Fruit fly (Drosophila melanogaster) whole organism, embryonic: ENCODE data around the gene Tim17b1.

Source experiments
- Adf1 ChIP-seq: fragments of 200-800 bp; sonication (Bioruptor generic); IDR thresholded peaks from 2 replicates; pipeline ENCODE4 v1.3.6; 2022; ENCODE audit warnings: missing biosample characterization, missing genetic modification characterization
- BEAF-32 ChIP-seq: fragments of 200-800 bp; sonication (Bioruptor generic); optimal IDR thresholded peaks from 3 replicates; lab custom pipeline; 2017; ENCODE audit warnings: missing biosample characterization, missing genetic modification characterization, mild to moderate bottlenecking, moderate library complexity, missing genetic modification reagents
- C15 ChIP-seq: fragments of 200-800 bp; sonication (Bioruptor generic); IDR thresholded peaks from 3 replicates; pipeline ENCODE4 v1.3.6; 2022; ENCODE audit warnings: missing biosample characterization, missing genetic modification characterization
- CG10209 ChIP-seq: fragments of 200-800 bp; sonication (Bioruptor generic); optimal IDR thresholded peaks from 3 replicates; lab custom pipeline; 2017; ENCODE audit warnings: missing biosample characterization, mild to moderate bottlenecking, missing genetic modification characterization, missing genetic modification reagents
- CG10267 ChIP-seq: fragments of 200-800 bp; sonication (Bioruptor generic); optimal IDR thresholded peaks from 2 replicates; lab custom pipeline; 2018; ENCODE audit warnings: missing biosample characterization, mild to moderate bottlenecking, missing genetic modification characterization, moderate library complexity
- CG10274 ChIP-seq: fragments of 200-800 bp; sonication (Bioruptor generic); optimal IDR thresholded peaks from 3 replicates; lab custom pipeline; 2017; ENCODE audit warnings: missing biosample characterization, mild to moderate bottlenecking, missing genetic modification characterization
- CG10366 ChIP-seq: fragments of 200-800 bp; sonication (Bioruptor generic); IDR thresholded peaks from 2 replicates; pipeline ENCODE4 v1.3.6; 2022; ENCODE audit warnings: missing biosample characterization, missing genetic modification characterization
- CG10431 ChIP-seq: fragments of 200-800 bp; sonication (Bioruptor generic); optimal IDR thresholded peaks from 3 replicates; lab custom pipeline; 2018; ENCODE audit warnings: missing biosample characterization, mild to moderate bottlenecking, missing genetic modification characterization
- CG10959 ChIP-seq: fragments of 200-800 bp; sonication (Bioruptor generic); IDR thresholded peaks from 2 replicates; pipeline ENCODE4 v1.3.6; 2022; ENCODE audit warnings: missing biosample characterization, missing genetic modification characterization
- CG11085 ChIP-seq: fragments of 200-800 bp; sonication (Bioruptor generic); IDR thresholded peaks from 2 replicates; pipeline ENCODE4 v1.3.6; 2022; ENCODE audit warnings: missing biosample characterization, missing genetic modification characterization
- CG13894 ChIP-seq: fragments of 200-800 bp; sonication (Bioruptor generic); optimal IDR thresholded peaks from 3 replicates; lab custom pipeline; 2018; ENCODE audit warnings: missing biosample characterization, mild to moderate bottlenecking, missing genetic modification characterization, moderate library complexity
- CG14860 ChIP-seq: fragments of 200-800 bp; sonication (Bioruptor generic); IDR thresholded peaks from 3 replicates; pipeline ENCODE4 v1.3.6; 2022; ENCODE audit warnings: missing biosample characterization, missing genetic modification characterization; ENCODE audit not compliant: partially characterized antibody
- CG14965 ChIP-seq: fragments of 200-800 bp; sonication (Bioruptor generic); optimal IDR thresholded peaks from 2 replicates; lab custom pipeline; 2016; ENCODE audit warnings: missing biosample characterization, missing genetic modification characterization, borderline replicate concordance
- CG15696 ChIP-seq: fragments of 200-800 bp; sonication (Bioruptor generic); optimal IDR thresholded peaks from 2 replicates; lab custom pipeline; 2019; ENCODE audit warnings: missing biosample characterization, mild to moderate bottlenecking, missing genetic modification characterization, moderate library complexity
- CG1602 ChIP-seq: fragments of 200-800 bp; sonication (Bioruptor generic); optimal IDR thresholded peaks from 3 replicates; lab custom pipeline; 2016; ENCODE audit warnings: missing biosample characterization, missing genetic modification characterization
- CG18764 ChIP-seq: fragments of 200-800 bp; sonication (Bioruptor generic); optimal IDR thresholded peaks from 3 replicates; lab custom pipeline; 2016; ENCODE audit warnings: missing biosample characterization, missing genetic modification characterization
- CG2129 ChIP-seq: fragments of 200-800 bp; sonication (Bioruptor generic); IDR thresholded peaks from 2 replicates; pipeline ENCODE4 v1.3.6; 2022; ENCODE audit warnings: missing biosample characterization, missing genetic modification characterization; ENCODE audit not compliant: partially characterized antibody
- CG2712 ChIP-seq: fragments of 200-800 bp; optimal IDR thresholded peaks from 3 replicates; lab custom pipeline; 2019; ENCODE audit warnings: missing biosample characterization, mild to moderate bottlenecking, missing genetic modification characterization, moderate library complexity
- CG33213 ChIP-seq: fragments of 200-800 bp; sonication (Bioruptor generic); optimal IDR thresholded peaks from 3 replicates; lab custom pipeline; 2016; ENCODE audit warnings: missing biosample characterization, missing genetic modification characterization
- CG33557 ChIP-seq: fragments of 200-800 bp; sonication (Bioruptor generic); optimal IDR thresholded peaks from 2 replicates; lab custom pipeline; 2019; ENCODE audit warnings: missing biosample characterization, mild to moderate bottlenecking, missing genetic modification characterization, moderate library complexity
- CG43689 ChIP-seq: fragments of 200-800 bp; sonication (Bioruptor generic); IDR thresholded peaks from 2 replicates; pipeline ENCODE4 v1.3.6; 2022; ENCODE audit warnings: missing biosample characterization, missing genetic modification characterization
- CG4404 ChIP-seq: fragments of 200-800 bp; sonication (Bioruptor generic); IDR thresholded peaks from 2 replicates; pipeline ENCODE4 v1.3.6; 2022; ENCODE audit warnings: missing biosample characterization, missing genetic modification characterization
- CG6854 ChIP-seq: fragments of 200-800 bp; sonication (Bioruptor generic); optimal IDR thresholded peaks from 3 replicates; lab custom pipeline; 2017; ENCODE audit warnings: missing biosample characterization, mild to moderate bottlenecking, missing genetic modification characterization
- CG8359 ChIP-seq: fragments of 200-800 bp; sonication (Bioruptor generic); optimal IDR thresholded peaks from 2 replicates; lab custom pipeline; 2017; ENCODE audit warnings: missing biosample characterization, mild to moderate bottlenecking, missing genetic modification characterization, borderline replicate concordance
- CG9437 ChIP-seq: fragments of 200-800 bp; sonication (Bioruptor generic); optimal IDR thresholded peaks from 2 replicates; lab custom pipeline; 2018; ENCODE audit warnings: missing biosample characterization, mild to moderate bottlenecking, missing genetic modification characterization
- CG9609 ChIP-seq: fragments of 200-800 bp; sonication (Bioruptor generic); optimal IDR thresholded peaks from 3 replicates; lab custom pipeline; 2016; ENCODE audit warnings: missing biosample characterization, missing genetic modification characterization
- CG9876 ChIP-seq: fragments of 200-800 bp; sonication (Bioruptor generic); optimal IDR thresholded peaks from 2 replicates; lab custom pipeline; 2016; ENCODE audit warnings: missing biosample characterization, missing genetic modification characterization
- Doc3 ChIP-seq: fragments of 200-800 bp; sonication (Bioruptor generic); IDR thresholded peaks from 3 replicates; pipeline ENCODE4 v1.3.6; 2022; ENCODE audit warnings: missing biosample characterization, missing genetic modification characterization; ENCODE audit not compliant: partially characterized antibody
- Drgx ChIP-seq: fragments of 200-800 bp; sonication (Bioruptor generic); IDR thresholded peaks from 2 replicates; pipeline ENCODE4 v1.3.6; 2022; ENCODE audit warnings: missing biosample characterization, missing genetic modification characterization
- H2.0 ChIP-seq: fragments of 200-800 bp; sonication (Bioruptor generic); IDR thresholded peaks from 2 replicates; pipeline ENCODE4 v1.3.6; 2022; ENCODE audit warnings: missing biosample characterization, missing genetic modification characterization
- NFAT ChIP-seq: fragments of 200-800 bp; sonication (Bioruptor generic); IDR thresholded peaks from 2 replicates; pipeline ENCODE4 v1.3.6; 2022; ENCODE audit warnings: missing biosample characterization, missing genetic modification characterization
- Sin3A ChIP-seq: fragments of >200 bp; optimal IDR thresholded peaks from 2 replicates; lab custom pipeline; 2018
- Stat92E ChIP-seq, 3 experiments: fragments of >200 bp in 2 of 3; fragments of 200-800 bp in 1 of 3; sonication (Bioruptor generic) in 1 of 3; optimal IDR thresholded peaks; 2 replicates each; lab custom pipeline; 2017 to 2019; ENCODE audit warnings: missing biosample characterization in 3 of 3, missing genetic modification characterization in 3 of 3, mild to moderate bottlenecking in 1 of 3, moderate library complexity in 1 of 3
- bigmax ChIP-seq: fragments of 200-800 bp; sonication (Bioruptor generic); optimal IDR thresholded peaks from 2 replicates; lab custom pipeline; 2018; ENCODE audit warnings: missing biosample characterization, mild to moderate bottlenecking, missing genetic modification characterization
- crc ChIP-seq: fragments of 200-800 bp; sonication (Bioruptor generic); optimal IDR thresholded peaks from 2 replicates; lab custom pipeline; 2016; ENCODE audit warnings: missing biosample characterization, missing genetic modification characterization
- cwo ChIP-seq: fragments of 200-800 bp; sonication (Bioruptor generic); optimal IDR thresholded peaks from 3 replicates; lab custom pipeline; 2017; ENCODE audit warnings: missing biosample characterization, missing genetic modification characterization, mild to moderate bottlenecking, moderate library complexity, missing genetic modification reagents
- dan ChIP-seq: fragments of 200-800 bp; sonication (Bioruptor generic); IDR thresholded peaks from 2 replicates; pipeline ENCODE4 v1.3.6; 2022; ENCODE audit warnings: missing biosample characterization, missing genetic modification characterization
- dmrt11E ChIP-seq: fragments of 200-800 bp; sonication (Bioruptor generic); optimal IDR thresholded peaks from 3 replicates; lab custom pipeline; 2018; ENCODE audit warnings: missing biosample characterization, mild to moderate bottlenecking, missing genetic modification characterization, moderate library complexity
- fd96Cb ChIP-seq: fragments of 200-800 bp; sonication (Bioruptor generic); optimal IDR thresholded peaks from 2 replicates; lab custom pipeline; 2018; ENCODE audit warnings: missing biosample characterization, mild to moderate bottlenecking, missing genetic modification characterization, moderate library complexity
- gfzf ChIP-seq: fragments of 200-800 bp; sonication (Bioruptor generic); optimal IDR thresholded peaks from 2 replicates; lab custom pipeline; 2016; ENCODE audit warnings: missing biosample characterization, mild to moderate bottlenecking, missing genetic modification characterization, moderate library complexity
- gsb ChIP-seq: fragments of 200-800 bp; sonication (Bioruptor generic); IDR thresholded peaks from 2 replicates; pipeline ENCODE4 v1.3.6; 2022; ENCODE audit warnings: missing biosample characterization, missing genetic modification characterization
- ken ChIP-seq: fragments of 200-800 bp; sonication (Bioruptor generic); IDR thresholded peaks from 3 replicates; pipeline ENCODE4 v1.3.6; 2022; ENCODE audit warnings: missing biosample characterization, missing genetic modification characterization
- pita ChIP-seq: fragments of 200-800 bp; sonication (Bioruptor generic); optimal IDR thresholded peaks from 2 replicates; lab custom pipeline; 2017; ENCODE audit warnings: missing biosample characterization, mild to moderate bottlenecking, missing genetic modification characterization
- pnt ChIP-seq: fragments of 200-800 bp; sonication (Bioruptor generic); optimal IDR thresholded peaks from 3 replicates; lab custom pipeline; 2016; ENCODE audit warnings: missing biosample characterization, missing genetic modification characterization
- row ChIP-seq: fragments of 200-800 bp; sonication (Bioruptor generic); IDR thresholded peaks from 3 replicates; pipeline ENCODE4 v1.3.6; 2022; ENCODE audit warnings: missing biosample characterization, missing genetic modification characterization
- trem ChIP-seq: fragments of 200-800 bp; optimal IDR thresholded peaks from 3 replicates; lab custom pipeline; 2019; ENCODE audit warnings: missing biosample characterization, mild to moderate bottlenecking, missing genetic modification characterization, moderate library complexity
- trh ChIP-seq: fragments of 200-800 bp; sonication (Bioruptor generic); optimal IDR thresholded peaks from 2 replicates; lab custom pipeline; 2016; ENCODE audit warnings: missing biosample characterization, missing genetic modification characterization
- twi ChIP-seq: fragments of 200-800 bp; optimal IDR thresholded peaks from 2 replicates; lab custom pipeline; 2019; ENCODE audit warnings: missing biosample characterization, mild to moderate bottlenecking, missing genetic modification characterization, moderate library complexity
- vnd ChIP-seq: fragments of 200-800 bp; sonication (Bioruptor generic); IDR thresholded peaks from 3 replicates; pipeline ENCODE4 v1.3.6; 2022; ENCODE audit warnings: missing biosample characterization, missing genetic modification characterization; ENCODE audit not compliant: partially characterized antibody

Tim17b1 gene

DNA sequence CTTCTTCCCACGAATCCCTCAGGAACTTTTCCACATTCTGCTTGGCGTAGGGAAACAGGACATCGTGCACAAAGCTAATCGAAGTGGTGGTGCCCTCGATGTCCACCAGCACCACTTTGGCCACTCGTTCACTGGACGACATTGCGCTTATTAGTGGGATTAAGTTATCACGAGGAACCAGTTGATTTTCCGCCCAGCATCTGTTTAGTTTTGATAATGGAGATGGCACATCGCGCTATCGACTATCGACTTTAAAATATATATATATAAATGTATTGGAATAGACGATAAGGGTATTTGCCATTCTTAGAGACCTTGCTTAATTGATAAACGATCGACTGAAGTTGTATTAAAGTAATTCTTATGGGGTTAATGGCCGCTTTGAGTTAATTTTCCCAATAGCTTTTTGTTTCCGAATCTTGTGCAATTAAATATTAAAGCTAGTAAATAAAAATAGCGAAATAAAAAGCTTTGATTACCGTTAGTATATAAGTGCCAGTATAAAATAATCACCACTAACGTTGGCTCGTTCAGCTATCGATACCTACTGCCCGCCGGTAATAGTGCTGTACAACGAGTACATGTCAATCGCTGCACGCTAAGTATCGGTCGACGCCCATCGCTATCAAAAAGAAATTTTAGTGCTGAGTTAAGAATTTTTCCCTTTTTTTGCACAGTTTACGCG, 43.3 kb upstream of the Tim17b1 start, which contains the start of the genes Enoph and Hph (continued):
- TF ChIP-seq CG33213 (GFP tag; lab: Kevin White, UChicago) (peak; percentile 46), CG4404 (GFP tag; lab: Robert Waterston, UW) (peak; percentile 54; the same call in 1 of the 2 replicates), CG10209 (GFP tag; lab: Kevin White, UChicago) (peak; percentile 67), BEAF-32 (GFP tag; lab: Kevin White, UChicago) (peak; percentile 89), dmrt11E (peak; percentile 56), CG18764 (GFP tag; lab: Kevin White, UChicago) (peak; percentile 18), CG2712 (tag; lab: Kevin White, UChicago) (peak; percentile 76), trh (GFP tag; lab: Kevin White, UChicago) (peak; percentile 33), CG10267 (tag; lab: Kevin White, UChicago) (peak; percentile 90), CG1602 (peak; percentile 59), row (GFP tag; lab: Robert Waterston, UW) (peak; percentile 80), Adf1 (GFP tag; lab: Robert Waterston, UW) (no peak), fd96Cb (tag; lab: Kevin White, UChicago) (peak; percentile 56), pita (GFP tag; lab: Kevin White, UChicago) (no peak), gsb (GFP tag; lab: Robert Waterston, UW) (no peak), ken (GFP tag; lab: Robert Waterston, UW) (peak; percentile 49; the same call in 1 of the 3 replicates), CG14860 (GFP tag; lab: Robert Waterston, UW) (peak; percentile 75; the same call in 2 of the 3 replicates), dan (GFP tag; lab: Robert Waterston, UW) (no peak), trem (tag; lab: Kevin White, UChicago) (peak; percentile 71), Stat92E (GFP tag; optimal IDR thresholded peaks at IDR 0.05; lab: Kevin White, UChicago) (no peak), pnt (peak; percentile 6), CG10366 (GFP tag; lab: Robert Waterston, UW) (peak; percentile 46), Sin3A (lab: Kevin White, UChicago) (peak; percentile 69), C15 (GFP tag; lab: Robert Waterston, UW) (0 out of 3 replicates have a peak, but pooled peaks have one; percentile 17), CG13894 (tag; lab: Kevin White, UChicago) (peak; percentile 52), Drgx (GFP tag; lab: Robert Waterston, UW) (peak; percentile 53; the same call in 1 of the 2 replicates), cwo (GFP tag; lab: Kevin White, UChicago) (peak; percentile 52), CG43689 (GFP tag; lab: Robert Waterston, UW) (no peak), CG9437 (GFP tag; lab: Kevin White, UChicago) (peak; percentile 61), CG14965 (no peak), CG6854 (GFP tag; lab: Kevin White, UChicago) (peak; percentile 15), CG9876 (GFP tag; lab: Kevin White, UChicago) (peak; percentile 11), crc (GFP tag; lab: Kevin White, UChicago) (peak; percentile 25), CG33557 (GFP tag; lab: Kevin White, UChicago) (peak; percentile 50), gfzf (GFP tag; lab: Kevin White, UChicago) (no peak), CG10274 (GFP tag; lab: Kevin White, UChicago) (peak; percentile 46), CG11085 (no peak; the same call in 1 of the 2 replicates), CG9609 (peak; percentile 59), vnd (peak; percentile 80), CG10959 (no peak), H2.0 (no peak), CG10431 (no peak), twi (peak; percentile 45), CG15696 (peak; percentile 57), bigmax (GFP tag; lab: Kevin White, UChicago) (no peak), CG8359 (GFP tag; lab: Kevin White, UChicago) (peak; percentile 13), CG2129 (GFP tag; lab: Robert Waterston, UW) (peak; percentile 44), NFAT (GFP tag; lab: Robert Waterston, UW) (peak; percentile 38; the same call in 1 of the 2 replicates), Doc3 (GFP tag; lab: Robert Waterston, UW) (peak; percentile 66)
